Worm (Caenorhabditis elegans) whole organism, young adult: ENCODE data around the gene irld-36.

Experiments used
- D2030.7 ChIP-seq: fragments of 200-800 bp; sonication (Bioruptor generic); IDR thresholded peaks from 2 replicates; pipeline ENCODE4 v1.3.6; 2022; ENCODE audit warnings: missing genetic modification reagents, missing genetic modification characterization, missing compliant biosample characterization
- Y79H2A.3 ChIP-seq: fragments of 200-800 bp; sonication (Bioruptor generic); conservative IDR thresholded peaks from 2 replicates; pipeline ENCODE4 v1.3.6; 2022; ENCODE audit warnings: missing genetic modification reagents, missing genetic modification characterization, missing compliant biosample characterization
- ama-1 ChIP-seq, 3 experiments: fragments of 150-350 bp in 1 of 3; sonication (generic microtip) in 2 of 3; optimal IDR thresholded peaks; 2 replicates each; lab custom pipeline; 2014 to 2018; ENCODE audit warnings: missing biosample characterization in 2 of 3, missing genetic modification characterization in 2 of 3, missing genetic modification reagents in 2 of 3
- ccch-3 ChIP-seq: fragments of 200-800 bp; sonication (Bioruptor generic); optimal IDR thresholded peaks from 2 replicates; lab custom pipeline; 2018; ENCODE audit warnings: mild to moderate bottlenecking, missing genetic modification characterization, missing compliant biosample characterization
- ceh-58 ChIP-seq: fragments of 200-800 bp; sonication (Bioruptor generic); IDR thresholded peaks from 2 replicates; pipeline ENCODE4 v1.3.6; 2022; ENCODE audit warnings: missing genetic modification characterization, missing compliant biosample characterization
- repo-1 ChIP-seq: sonication (generic microtip); optimal IDR thresholded peaks from 2 replicates; lab custom pipeline; 2017; ENCODE audit warnings: mild to moderate bottlenecking, missing genetic modification characterization, missing compliant biosample characterization
- snpc-4 ChIP-seq, 5 experiments: fragments of 150-350 bp in 1 of 5; sonication (generic microtip) in 4 of 5; optimal IDR thresholded peaks; 2 replicates each; lab custom pipeline; 2014 to 2018; ENCODE audit warnings: missing genetic modification characterization in 5 of 5, missing biosample characterization in 3 of 5, antibody characterized with exemption in 2 of 5, mild to moderate bottlenecking in 2 of 5, missing compliant biosample characterization in 2 of 5, missing genotype in 2 of 5, moderate library complexity in 2 of 5, missing genetic modification reagents in 1 of 5
- ztf-6 ChIP-seq: fragments of 200-800 bp; sonication (Bioruptor generic); IDR thresholded peaks from 2 replicates; pipeline ENCODE4 v1.3.6; 2022; ENCODE audit warnings: missing genetic modification reagents, missing genetic modification characterization, missing compliant biosample characterization

- no peak for TF ChIP-seq Y79H2A.3 (GFP tag; lab: Robert Waterston, UW)
- no peak for TF ChIP-seq snpc-4 (GFP tag; optimal IDR thresholded peaks at IDR 0.05; lab: Kevin White, UChicago)
- no peak for TF ChIP-seq snpc-4 (tag; optimal IDR thresholded peaks at IDR 0.05; lab: Kevin White, UChicago)
- TF ChIP-seq ccch-3 (GFP tag; lab: Kevin White, UChicago): no peak
- no peak for TF ChIP-seq D2030.7 (GFP tag; lab: Robert Waterston, UW)
- no peak for TF ChIP-seq ama-1 (optimal IDR thresholded peaks at IDR 0.05; lab: Kevin White, UChicago)
- no peak for TF ChIP-seq ama-1 (GFP tag; optimal IDR thresholded peaks at IDR 0.05; lab: Kevin White, UChicago)
- TF ChIP-seq repo-1 (tag; lab: Kevin White, UChicago): no peak
- TF ChIP-seq ztf-6 (GFP tag; lab: Robert Waterston, UW): no peak
- TF ChIP-seq ceh-58: no peak
Observed at ce11 chrII:1653397-1653796, 25.8 kb upstream of the irld-36 start, which contains the start of gene fbxb-15.
